Fruit fly (Drosophila melanogaster): ENCODE data around the gene anox.

anox gene

DNA sequence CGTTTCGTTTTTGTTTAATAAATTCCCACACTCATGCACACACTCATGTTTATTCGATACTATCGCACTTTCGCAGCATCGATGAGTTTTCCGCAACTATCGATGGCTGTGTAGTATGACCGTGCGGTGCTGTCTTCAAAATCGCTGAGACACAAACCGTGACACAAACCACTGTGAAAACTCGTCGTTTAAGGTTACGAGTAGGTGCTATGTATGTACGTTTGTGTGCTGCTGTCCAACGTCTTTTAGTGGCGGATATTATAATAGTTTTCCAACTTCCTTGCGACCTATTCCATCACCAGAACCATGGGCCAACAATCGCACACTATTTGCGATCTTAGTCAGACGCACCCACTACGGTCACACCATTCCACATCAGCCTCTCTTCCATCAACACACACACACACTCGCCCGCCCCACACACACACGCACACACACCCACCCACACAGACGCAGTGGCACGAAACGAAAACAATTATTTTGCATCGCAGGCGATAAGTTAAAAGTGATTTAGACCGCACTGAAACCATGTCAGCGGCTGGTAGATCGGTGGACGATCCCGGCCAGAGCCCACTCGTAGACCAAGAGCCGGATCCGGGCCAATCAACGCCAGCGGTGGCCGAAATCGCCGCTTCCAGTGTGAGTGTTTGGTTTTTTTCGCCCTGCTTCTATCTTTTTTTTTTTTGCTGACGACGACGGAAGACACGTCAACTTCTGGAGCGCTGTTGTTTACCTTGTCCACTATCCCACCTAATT is 5.0 kb upstream of the anox start, which contains the start of the genes Dd and CG1486 (continued):
- TF ChIP-seq CG31627 (GFP tag; optimal IDR thresholded peaks at IDR 0.05): peak; percentile 9
- no peak for TF ChIP-seq svp (GFP tag)

DNA sequence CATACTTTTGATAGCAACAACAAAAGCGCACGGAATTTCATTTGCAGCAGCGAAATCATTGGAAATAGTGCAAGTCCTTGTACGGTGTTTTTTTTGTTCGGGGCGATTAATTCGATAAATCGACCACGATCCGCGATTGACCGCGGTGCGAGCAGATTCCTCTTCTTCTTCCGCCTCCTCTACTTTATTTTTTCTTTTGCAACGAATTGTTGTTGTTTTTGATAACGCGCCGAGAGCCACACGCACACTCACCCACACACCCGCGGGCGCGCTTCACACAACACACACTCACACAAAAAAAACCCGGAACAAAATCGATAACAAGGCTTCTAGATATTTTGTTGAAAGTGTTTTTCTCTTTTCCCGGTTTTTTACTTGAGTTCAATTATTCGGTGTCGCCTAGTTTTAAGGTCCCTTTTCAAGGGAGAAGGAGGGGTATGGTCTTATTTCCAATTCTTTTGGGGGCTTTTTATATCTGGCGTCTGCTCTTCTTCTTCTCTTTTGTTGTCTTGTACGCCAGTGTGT is 4.1 kb upstream of the anox start:
- TF ChIP-seq svp (GFP tag) (peak; percentile 63), CG3919 (GFP tag; optimal IDR thresholded peaks at IDR 0.05) (no peak), OdsH (GFP tag; optimal IDR thresholded peaks at IDR 0.05) (no peak), CG6163 (GFP tag; IDR thresholded peaks at IDR 0.05) (peak; percentile 24; the same call in 2 of the 3 replicates), CG11762 (GFP tag; optimal IDR thresholded peaks at IDR 0.05; ENCODE audit: insufficient read depth) (no peak), Eip78C (GFP tag) (peak; percentile 43), Sox14 (GFP tag; optimal IDR thresholded peaks at IDR 0.05) (no peak), esn (GFP tag; optimal IDR thresholded peaks at IDR 0.05) (no peak), Ets21C (GFP tag; optimal IDR thresholded peaks at IDR 0.05) (no peak), CG15336 (GFP tag; IDR thresholded peaks at IDR 0.05) (0 out of 2 replicates have a peak, but pooled peaks have one; percentile 7), CG1621 (tag; optimal IDR thresholded peaks at IDR 0.05) (peak; percentile 39), CG6854 (GFP tag; optimal IDR thresholded peaks at IDR 0.05) (no peak), acj6 (GFP tag; optimal IDR thresholded peaks at IDR 0.05) (no peak), ss (GFP tag; optimal IDR thresholded peaks at IDR 0.05) (peak; percentile 27 to 36)

DNA sequence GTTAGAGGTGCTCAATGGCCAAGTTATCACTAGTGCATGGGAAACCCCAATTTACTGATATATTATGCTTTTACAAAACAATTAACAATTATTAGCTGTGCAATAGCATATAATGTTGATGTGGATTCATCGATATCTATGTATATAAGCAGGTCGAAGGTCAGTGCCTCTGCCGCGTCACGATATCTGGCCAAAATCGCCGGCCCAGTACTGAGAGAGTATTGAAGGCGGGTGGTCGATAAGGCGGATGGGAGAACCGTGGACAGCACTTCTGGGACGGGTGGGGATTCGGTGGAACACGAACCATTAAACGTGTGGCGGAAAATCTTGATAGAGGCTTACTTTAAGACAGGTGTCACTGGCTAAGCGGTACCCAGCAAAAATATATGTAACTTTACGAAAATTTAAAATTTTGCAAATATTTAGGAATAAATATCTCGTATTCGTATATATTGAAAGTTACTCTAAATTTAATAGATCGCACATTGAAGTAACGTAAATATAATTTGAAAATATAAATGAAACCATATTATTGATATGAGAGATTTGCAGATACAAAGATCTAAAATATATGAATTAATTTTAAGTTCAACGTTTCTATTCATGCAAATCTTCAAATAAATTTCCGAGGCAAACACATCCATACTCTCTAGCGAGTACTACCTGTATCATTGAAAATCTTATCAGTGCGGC is 3.3 kb upstream of the anox start:
- no peak for TF ChIP-seq CG32006 (GFP tag; optimal IDR thresholded peaks at IDR 0.05)
- TF ChIP-seq CG10669 (GFP tag; optimal IDR thresholded peaks at IDR 0.05): peak; percentile 52
- peak; percentile 36 for TF ChIP-seq cyc (GFP tag; optimal IDR thresholded peaks at IDR 0.05)
- peak; percentile 1 for TF ChIP-seq CG7368 (GFP tag; optimal IDR thresholded peaks at IDR 0.05)
- TF ChIP-seq CG3032 (tag; optimal IDR thresholded peaks at IDR 0.05): peak; percentile 48
- TF ChIP-seq Sox14 (GFP tag; optimal IDR thresholded peaks at IDR 0.05): no peak
- TF ChIP-seq topi (GFP tag; optimal IDR thresholded peaks at IDR 0.05): peak; percentile 49
- 0 out of 3 replicates have a peak, but pooled peaks have one; percentile 22 for TF ChIP-seq eg (GFP tag; IDR thresholded peaks at IDR 0.05)
- no peak for TF ChIP-seq Smox (GFP tag; optimal IDR thresholded peaks at IDR 0.05)
- peak; percentile 18; the same call in 1 of the 2 replicates for TF ChIP-seq CG15336 (GFP tag; IDR thresholded peaks at IDR 0.05)
- TF ChIP-seq CG9139 (GFP tag; optimal IDR thresholded peaks at IDR 0.05): no peak
- peak; percentile 54 for TF ChIP-seq Met (GFP tag; optimal IDR thresholded peaks at IDR 0.05)
- TF ChIP-seq CG8319 (GFP tag; optimal IDR thresholded peaks at IDR 0.05): no peak
- peak; percentile 5 for TF ChIP-seq Blimp-1 (GFP tag; optimal IDR thresholded peaks at IDR 0.05)
- peak; percentile 33 for TF ChIP-seq Eip75B (GFP tag; optimal IDR thresholded peaks at IDR 0.05)
- peak; percentile 22 for TF ChIP-seq CG11902 (GFP tag; optimal IDR thresholded peaks at IDR 0.05)
- no peak for TF ChIP-seq CG10631 (GFP tag; optimal IDR thresholded peaks at IDR 0.05)
- TF ChIP-seq net (GFP tag; optimal IDR thresholded peaks at IDR 0.05): no peak
- TF ChIP-seq svp (GFP tag): peak; percentile 79
- TF ChIP-seq fd85E (GFP tag; optimal IDR thresholded peaks at IDR 0.05): no peak
- TF ChIP-seq ss (GFP tag; optimal IDR thresholded peaks at IDR 0.05): peak in 1 of 2 experiments; percentile 39
- peak; percentile 44 for TF ChIP-seq CG6276 (GFP tag; optimal IDR thresholded peaks at IDR 0.05)
- peak; percentile 19 for TF ChIP-seq CG11762 (GFP tag; optimal IDR thresholded peaks at IDR 0.05; ENCODE audit: insufficient read depth)
- TF ChIP-seq spab (GFP tag; optimal IDR thresholded peaks at IDR 0.05): no peak
- peak; percentile 28 for TF ChIP-seq Ets96B (tag; optimal IDR thresholded peaks at IDR 0.05)
- TF ChIP-seq Hr4 (GFP tag; optimal IDR thresholded peaks at IDR 0.05): no peak
- peak; percentile 26 for TF ChIP-seq CG3919 (GFP tag; optimal IDR thresholded peaks at IDR 0.05)
- no peak for TF ChIP-seq dac (GFP tag; optimal IDR thresholded peaks at IDR 0.05)

All from whole organism, prepupa.